Fruit fly (Drosophila melanogaster): ENCODE data around the gene Eig71Eg.

Eig71Eg gene

dm6 chr3L:15692794-15693532 lies 35.5 kb downstream of the Eig71Eg start:
- TF ChIP-seq CG3032 (tag; optimal IDR thresholded peaks at IDR 0.05) (no peak), acj6 (GFP tag; optimal IDR thresholded peaks at IDR 0.05) (peak; percentile 62), CG32006 (GFP tag; optimal IDR thresholded peaks at IDR 0.05) (peak; percentile 70), Hr38 (GFP tag; optimal IDR thresholded peaks at IDR 0.05) (no peak), CG9139 (GFP tag; optimal IDR thresholded peaks at IDR 0.05) (no peak), CG6792 (GFP tag; optimal IDR thresholded peaks at IDR 0.05) (peak; percentile 33), dsx (GFP tag; optimal IDR thresholded peaks at IDR 0.05; ENCODE audit: poor library complexity, severe bottlenecking) (no peak), Sox14 (GFP tag; optimal IDR thresholded peaks at IDR 0.05) (no peak), Eip93F (GFP tag; optimal IDR thresholded peaks at IDR 0.05) (no peak), Eip75B (GFP tag; optimal IDR thresholded peaks at IDR 0.05) (no peak), cyc (GFP tag; optimal IDR thresholded peaks at IDR 0.05) (peak; percentile 11), CG3919 (GFP tag; optimal IDR thresholded peaks at IDR 0.05) (peak; percentile 52), esn (GFP tag; optimal IDR thresholded peaks at IDR 0.05) (peak; percentile 36), topi (GFP tag; optimal IDR thresholded peaks at IDR 0.05) (no peak), CG31627 (GFP tag; optimal IDR thresholded peaks at IDR 0.05) (no peak), CG16779 (tag; optimal IDR thresholded peaks at IDR 0.05) (no peak), Hr39 (GFP tag; optimal IDR thresholded peaks at IDR 0.05) (peak; percentile 1), eg (GFP tag; IDR thresholded peaks at IDR 0.05) (no peak), net (GFP tag; optimal IDR thresholded peaks at IDR 0.05) (no peak), CG11902 (GFP tag; optimal IDR thresholded peaks at IDR 0.05) (no peak), CG11762 (GFP tag; optimal IDR thresholded peaks at IDR 0.05; ENCODE audit: insufficient read depth) (peak; percentile 51), CG6808 (GFP tag; optimal IDR thresholded peaks at IDR 0.05) (no peak), CG34406 (GFP tag; optimal IDR thresholded peaks at IDR 0.05) (peak; percentile 54), spab (GFP tag; optimal IDR thresholded peaks at IDR 0.05) (peak; percentile 31), achi (GFP tag; optimal IDR thresholded peaks at IDR 0.05) (peak; percentile 54), Sox102F (GFP tag; optimal IDR thresholded peaks at IDR 0.05) (no peak), CG6276 (GFP tag; optimal IDR thresholded peaks at IDR 0.05) (peak; percentile 41), CG6163 (GFP tag; IDR thresholded peaks at IDR 0.05) (no peak), fd59A (GFP tag; optimal IDR thresholded peaks at IDR 0.05) (no peak), Blimp-1 (GFP tag; optimal IDR thresholded peaks at IDR 0.05) (no peak), Eip78C (GFP tag) (peak; percentile 87), svp (GFP tag) (peak; percentile 67), OdsH (GFP tag; optimal IDR thresholded peaks at IDR 0.05) (peak; percentile 56), ss (GFP tag; optimal IDR thresholded peaks at IDR 0.05) (no peak), CG10669 (GFP tag; optimal IDR thresholded peaks at IDR 0.05) (peak; percentile 8), CG11294 (GFP tag; IDR thresholded peaks at IDR 0.05) (no peak), Ets21C (GFP tag; optimal IDR thresholded peaks at IDR 0.05) (no peak), pdm3 (GFP tag; optimal IDR thresholded peaks at IDR 0.05) (peak; percentile 36), CG15336 (GFP tag; IDR thresholded peaks at IDR 0.05) (0 out of 2 replicates have a peak, but pooled peaks have one; percentile 8), Hr4 (GFP tag; optimal IDR thresholded peaks at IDR 0.05) (peak; percentile 15), Smox (GFP tag; optimal IDR thresholded peaks at IDR 0.05) (peak; percentile 13), CG8632 (GFP tag; optimal IDR thresholded peaks at IDR 0.05) (peak; percentile 56), CG1621 (tag; optimal IDR thresholded peaks at IDR 0.05) (no peak), fd85E (GFP tag; optimal IDR thresholded peaks at IDR 0.05) (no peak), Met (GFP tag; optimal IDR thresholded peaks at IDR 0.05) (no peak), CG8319 (GFP tag; optimal IDR thresholded peaks at IDR 0.05) (no peak), Sox15 (GFP tag; optimal IDR thresholded peaks at IDR 0.05) (peak; percentile 22), CG6854 (GFP tag; optimal IDR thresholded peaks at IDR 0.05) (no peak), CG4318 (GFP tag; optimal IDR thresholded peaks at IDR 0.05) (peak; percentile 40), Ets96B (tag; optimal IDR thresholded peaks at IDR 0.05) (peak; percentile 20), Gug (GFP tag; IDR thresholded peaks at IDR 0.05) (peak; percentile 14; the same call in 1 of the 2 replicates)
